Worm (Caenorhabditis elegans) whole organism, L4 larva: Measurements from ENCODE around the gene C44B11.1.

Source experiments
- D1046.2 ChIP-seq: fragments of 200-800 bp; sonication (Bioruptor generic); IDR thresholded peaks from 2 replicates; pipeline ENCODE4 v1.3.6; 2022; ENCODE audit warnings: missing genetic modification characterization, missing compliant biosample characterization
- F37D6.2 ChIP-seq: sonication (generic microtip); optimal IDR thresholded peaks from 2 replicates; lab custom pipeline; 2016; ENCODE audit warnings: mild to moderate bottlenecking, missing genetic modification characterization, missing compliant biosample characterization
- F49E8.2 ChIP-seq: sonication (generic microtip); optimal IDR thresholded peaks from 2 replicates; lab custom pipeline; 2016; ENCODE audit warnings: missing compliant biosample characterization, mild to moderate bottlenecking, missing genetic modification characterization, borderline replicate concordance
- Y48G9A.11 ChIP-seq: fragments of 200-800 bp; sonication (Bioruptor generic); IDR thresholded peaks from 2 replicates; pipeline ENCODE4 v1.3.6; 2022; ENCODE audit warnings: missing genetic modification reagents, missing genetic modification characterization, missing compliant biosample characterization
- aha-1 ChIP-seq: fragments of 150-350 bp; peaks from one replicate; lab custom pipeline; 2014; ENCODE audit warnings: missing biosample characterization, missing genetic modification characterization
- attf-4 ChIP-seq: sonication (generic microtip); optimal IDR thresholded peaks from 3 replicates; lab custom pipeline; 2017; ENCODE audit warnings: missing biosample characterization, missing genetic modification characterization
- ceh-20 ChIP-seq: fragments of 200-800 bp; sonication (Bioruptor generic); IDR thresholded peaks from 2 replicates; pipeline ENCODE4 v1.3.6; 2022; ENCODE audit warnings: missing genetic modification reagents, missing genetic modification characterization, missing compliant biosample characterization
- ceh-32 ChIP-seq: sonication (generic microtip); optimal IDR thresholded peaks from 2 replicates; lab custom pipeline; 2016; ENCODE audit warnings: mild to moderate bottlenecking, missing genetic modification characterization, missing compliant biosample characterization; ENCODE audit not compliant: poor library complexity
- cey-2 ChIP-seq: sonication (generic microtip); optimal IDR thresholded peaks from 3 replicates; lab custom pipeline; 2017; ENCODE audit warnings: missing genetic modification characterization, mild to moderate bottlenecking, missing compliant biosample characterization, antibody characterized with exemption, borderline replicate concordance; ENCODE audit not compliant: insufficient read depth
- daf-16 ChIP-seq, 3 experiments: sonication (generic microtip); optimal IDR thresholded peaks; 2 replicates each; lab custom pipeline; 2016 to 2017; ENCODE audit warnings: missing genetic modification characterization in 3 of 3, missing genetic modification reagents in 3 of 3, mild to moderate bottlenecking in 2 of 3, missing compliant biosample characterization in 2 of 3, missing biosample characterization in 1 of 3, moderate library complexity in 1 of 3
- daf-19 ChIP-seq: fragments of 200-800 bp; sonication (Bioruptor generic); conservative IDR thresholded peaks from 2 replicates; pipeline ENCODE4 v1.3.6; 2022; ENCODE audit warnings: missing genetic modification characterization, missing compliant biosample characterization
- daf-8 ChIP-seq: fragments of 200-800 bp; sonication (Bioruptor generic); IDR thresholded peaks from 2 replicates; pipeline ENCODE4 v1.3.6; 2022; ENCODE audit warnings: missing genetic modification characterization, missing compliant biosample characterization
- dmd-6 ChIP-seq: fragments of 200-800 bp; sonication (Bioruptor generic); IDR thresholded peaks from 2 replicates; pipeline ENCODE4 v1.3.6; 2022; ENCODE audit warnings: missing genetic modification reagents, missing genetic modification characterization, missing compliant biosample characterization
- dmd-9 ChIP-seq: fragments of 200-800 bp; sonication (Bioruptor generic); IDR thresholded peaks from 2 replicates; pipeline ENCODE4 v1.3.6; 2022; ENCODE audit warnings: missing genetic modification reagents, missing genetic modification characterization, missing compliant biosample characterization
- dve-1 ChIP-seq: sonication (generic microtip); optimal IDR thresholded peaks from 2 replicates; lab custom pipeline; 2017; ENCODE audit warnings: antibody characterized with exemption, mild to moderate bottlenecking, missing genetic modification characterization, missing compliant biosample characterization; ENCODE audit not compliant: insufficient read depth
- hlh-11 ChIP-seq: fragments of 200-800 bp; sonication (Bioruptor generic); optimal IDR thresholded peaks from 2 replicates; lab custom pipeline; 2018; ENCODE audit warnings: mild to moderate bottlenecking, missing genetic modification characterization, missing compliant biosample characterization
- hlh-30 ChIP-seq: sonication (generic microtip); optimal IDR thresholded peaks from 2 replicates; lab custom pipeline; 2017; ENCODE audit warnings: antibody characterized with exemption, mild to moderate bottlenecking, missing genetic modification characterization, missing compliant biosample characterization; ENCODE audit not compliant: insufficient read depth
- hmg-1.1 ChIP-seq: fragments of 200-800 bp; sonication (Bioruptor generic); IDR thresholded peaks from 2 replicates; pipeline ENCODE4 v1.3.6; 2022; ENCODE audit warnings: missing genetic modification reagents, missing genetic modification characterization, missing compliant biosample characterization
- lsy-2 ChIP-seq, 2 experiments: fragments of 150-350 bp in 1 of 2; sonication (generic microtip) in 1 of 2; optimal IDR thresholded peaks; 2 replicates each; lab custom pipeline; 2014 to 2017; ENCODE audit warnings: missing biosample characterization in 2 of 2, missing genetic modification characterization in 2 of 2
- mdl-1 ChIP-seq, 2 experiments: fragments of 150-350 bp in 1 of 2; sonication (generic microtip) in 1 of 2; optimal IDR thresholded peaks; 2 replicates each; lab custom pipeline; 2014 to 2017; ENCODE audit warnings: missing biosample characterization in 2 of 2, missing genetic modification characterization in 2 of 2
- mdt-29 ChIP-seq: fragments of 200-800 bp; sonication (Bioruptor generic); IDR thresholded peaks from 2 replicates; pipeline ENCODE4 v1.3.6; 2022; ENCODE audit warnings: missing genetic modification reagents, missing genetic modification characterization, missing compliant biosample characterization
- mes-2 ChIP-seq: sonication (generic microtip); optimal IDR thresholded peaks from 2 replicates; lab custom pipeline; 2016; ENCODE audit warnings: missing genotype, mild to moderate bottlenecking, missing genetic modification characterization, missing compliant biosample characterization; ENCODE audit not compliant: poor library complexity, severe bottlenecking
- mxl-2 ChIP-seq: fragments of 200-800 bp; sonication (Bioruptor generic); conservative IDR thresholded peaks from 2 replicates; pipeline ENCODE4 v1.3.6; 2022; ENCODE audit warnings: missing genetic modification reagents, missing genetic modification characterization, missing compliant biosample characterization
- nhr-10 ChIP-seq: fragments of 150-350 bp; optimal IDR thresholded peaks from 2 replicates; lab custom pipeline; 2014; ENCODE audit warnings: missing biosample characterization, missing genetic modification characterization
- nhr-111 ChIP-seq: fragments of 200-800 bp; sonication (Bioruptor generic); optimal IDR thresholded peaks from 2 replicates; lab custom pipeline; 2018; ENCODE audit warnings: mild to moderate bottlenecking, missing genetic modification characterization, missing compliant biosample characterization
- nhr-28 ChIP-seq: fragments of 150-350 bp; optimal IDR thresholded peaks from 2 replicates; lab custom pipeline; 2014; ENCODE audit warnings: missing biosample characterization, missing genetic modification characterization
- nhr-41 ChIP-seq: fragments of 200-800 bp; sonication (Bioruptor generic); IDR thresholded peaks from 2 replicates; pipeline ENCODE4 v1.3.6; 2022; ENCODE audit warnings: missing genetic modification reagents, missing genetic modification characterization, missing compliant biosample characterization
- nhr-6 ChIP-seq: fragments of 150-350 bp; optimal IDR thresholded peaks from 2 replicates; lab custom pipeline; 2014; ENCODE audit warnings: missing biosample characterization, missing genetic modification characterization
- nhr-77 ChIP-seq: fragments of 150-350 bp; optimal IDR thresholded peaks from 2 replicates; lab custom pipeline; 2014; ENCODE audit warnings: missing biosample characterization, missing genetic modification characterization
- pha-4 ChIP-seq, 2 experiments: fragments of 150-350 bp in 1 of 2; fragments of 200-800 bp in 1 of 2; sonication (Bioruptor generic) in 1 of 2; IDR thresholded peaks in 1 of 2; optimal IDR thresholded peaks in 1 of 2; 2 replicates each; pipeline versions ENCODE4 v1.3.6 to Lab custom; 2014 to 2022; ENCODE audit warnings: missing genetic modification characterization in 2 of 2, missing genetic modification reagents in 2 of 2, missing biosample characterization in 1 of 2, missing compliant biosample characterization in 1 of 2
- pqm-1 ChIP-seq: sonication (generic microtip); optimal IDR thresholded peaks from 2 replicates; lab custom pipeline; 2017; ENCODE audit warnings: missing biosample characterization, missing genetic modification characterization
- saeg-2 ChIP-seq: fragments of 200-800 bp; sonication (Bioruptor generic); IDR thresholded peaks from 2 replicates; pipeline ENCODE4 v1.3.6; 2022; ENCODE audit warnings: missing genetic modification reagents, missing genetic modification characterization, missing compliant biosample characterization
- unc-39 ChIP-seq: sonication (generic microtip); optimal IDR thresholded peaks from 2 replicates; lab custom pipeline; 2017; ENCODE audit warnings: missing biosample characterization, missing genetic modification characterization
- vab-7 ChIP-seq: fragments of 200-800 bp; sonication (Bioruptor generic); IDR thresholded peaks from 2 replicates; pipeline ENCODE4 v1.3.6; 2022; ENCODE audit warnings: missing genetic modification reagents, missing genetic modification characterization, missing compliant biosample characterization
- zfp-2 ChIP-seq: sonication (generic microtip); optimal IDR thresholded peaks from 2 replicates; lab custom pipeline; 2016; ENCODE audit warnings: mild to moderate bottlenecking, missing genetic modification characterization, missing compliant biosample characterization
- zfp-3 ChIP-seq: fragments of 200-800 bp; sonication (Bioruptor generic); conservative IDR thresholded peaks from 2 replicates; pipeline ENCODE4 v1.3.6; 2022; ENCODE audit warnings: missing genetic modification reagents, missing genetic modification characterization, missing compliant biosample characterization
- ztf-11 ChIP-seq: fragments of 150-350 bp; optimal IDR thresholded peaks from 2 replicates; lab custom pipeline; 2014; ENCODE audit warnings: missing biosample characterization, missing genetic modification characterization

The C44B11.1 gene

ce11 chrIII:3124209-3124786 is 30.8 kb upstream of the C44B11.1 start:
- no peak for TF ChIP-seq F37D6.2 (tag; lab: Kevin White, UChicago)
- no peak for TF ChIP-seq ceh-32 (tag; lab: Kevin White, UChicago)
- no peak for TF ChIP-seq daf-8 (GFP tag; lab: Robert Waterston, UW)
- TF ChIP-seq mdl-1 (tag; optimal IDR thresholded peaks at IDR 0.05; lab: Kevin White, UChicago): no peak
- no peak for TF ChIP-seq nhr-10
- peak in 1 of 2 experiments; percentile 12 for TF ChIP-seq lsy-2 (tag; optimal IDR thresholded peaks at IDR 0.05; lab: Kevin White, UChicago)
- TF ChIP-seq zfp-3 (GFP tag; lab: Robert Waterston, UW): no peak
- TF ChIP-seq dmd-9: no peak
- no peak for TF ChIP-seq Y48G9A.11 (GFP tag; lab: Robert Waterston, UW)
- TF ChIP-seq D1046.2 (GFP tag; lab: Robert Waterston, UW): no peak
- no peak for TF ChIP-seq mdt-29
- TF ChIP-seq mxl-2 (GFP tag; lab: Robert Waterston, UW): no peak
- no peak for TF ChIP-seq saeg-2 (GFP tag; lab: Robert Waterston, UW)
- TF ChIP-seq pha-4 (GFP tag; IDR thresholded peaks at IDR 0.05; lab: Robert Waterston, UW): no peak
- TF ChIP-seq pha-4 (tag; optimal IDR thresholded peaks at IDR 0.05; lab: Kevin White, UChicago): peak; percentile 63
- TF ChIP-seq zfp-2 (tag; lab: Kevin White, UChicago): no peak
- TF ChIP-seq nhr-41: no peak
- no peak for TF ChIP-seq nhr-77 (tag; lab: Kevin White, UChicago)
- peak; percentile 3 for TF ChIP-seq nhr-28
- TF ChIP-seq hlh-30 (tag; lab: Kevin White, UChicago): no peak
- peak; percentile 20 for TF ChIP-seq dve-1 (tag; lab: Kevin White, UChicago)
- no peak for TF ChIP-seq ztf-11

- TF ChIP-seq F49E8.2 (tag; lab: Kevin White, UChicago): peak; percentile 17
- TF ChIP-seq cey-2: no peak
Observed at ce11 chrIII:3127074-3127596, 27.9 kb upstream of the C44B11.1 start, which contains the start of gene nipa-1. Gene nipa-1, minus strand, starts transcription at chrIII:3127124.

- TF ChIP-seq mes-2 (tag; lab: Kevin White, UChicago): peak; percentile 57
- TF ChIP-seq vab-7: no peak
- TF ChIP-seq dmd-6 (GFP tag; lab: Robert Waterston, UW): peak; percentile 41
- peak; percentile 34 for TF ChIP-seq nhr-6 (tag; lab: Kevin White, UChicago)
- TF ChIP-seq dmd-9: no peak
- TF ChIP-seq nhr-77 (tag; lab: Kevin White, UChicago): peak; percentile 48
- TF ChIP-seq hlh-30 (tag; lab: Kevin White, UChicago): peak; percentile 18
- TF ChIP-seq dve-1 (tag; lab: Kevin White, UChicago): peak; percentile 31
- TF ChIP-seq ceh-32 (tag; lab: Kevin White, UChicago): no peak
- TF ChIP-seq hmg-1.1 (GFP tag; lab: Robert Waterston, UW): 0 out of 2 replicates have a peak, but pooled peaks have one; percentile 28
- no peak for TF ChIP-seq nhr-111 (GFP tag; lab: Kevin White, UChicago)
- TF ChIP-seq pqm-1 (tag; lab: Kevin White, UChicago): peak; percentile 1
- peak; percentile 18 for TF ChIP-seq aha-1 (tag; lab: Kevin White, UChicago)
- no peak for TF ChIP-seq Y48G9A.11 (GFP tag; lab: Robert Waterston, UW)
- TF ChIP-seq hlh-11 (tag; lab: Kevin White, UChicago): peak; percentile 56
- no peak for TF ChIP-seq unc-39 (tag; lab: Kevin White, UChicago)
- no peak for TF ChIP-seq daf-16 (GFP tag; optimal IDR thresholded peaks at IDR 0.05; lab: Kevin White, UChicago)
- peak; percentile 33 for TF ChIP-seq daf-16 (tag; optimal IDR thresholded peaks at IDR 0.05; lab: Kevin White, UChicago)
- TF ChIP-seq nhr-28: peak; percentile 71
- no peak for TF ChIP-seq ceh-20 (GFP tag; lab: Robert Waterston, UW)
- TF ChIP-seq daf-19 (GFP tag; lab: Robert Waterston, UW): no peak
- no peak for TF ChIP-seq attf-4
Observed at ce11 chrIII:3127613-3128012, 27.5 kb upstream of the C44B11.1 start.
